Worm (Caenorhabditis elegans) whole organism, young adult: ENCODE data around the gene prx-2.

Experiments used
- B0035.1 ChIP-seq: sonication (generic microtip); optimal IDR thresholded peaks from 2 replicates; lab custom pipeline; 2016; ENCODE audit warnings: missing genetic modification characterization, mild to moderate bottlenecking, missing compliant biosample characterization, missing genotype, missing genetic modification reagents
- B0336.3 ChIP-seq: fragments of 200-800 bp; sonication (Bioruptor generic); IDR thresholded peaks from 2 replicates; pipeline ENCODE4 v1.3.6; 2022; ENCODE audit warnings: missing genetic modification characterization, missing compliant biosample characterization
- C17E4.6 ChIP-seq: fragments of 200-800 bp; sonication (Bioruptor generic); IDR thresholded peaks from 2 replicates; pipeline ENCODE4 v1.3.6; 2022; ENCODE audit warnings: missing genetic modification reagents, missing genetic modification characterization, missing compliant biosample characterization
- F10E7.11 ChIP-seq: sonication (generic microtip); optimal IDR thresholded peaks from 2 replicates; lab custom pipeline; 2017; ENCODE audit warnings: mild to moderate bottlenecking, missing genetic modification characterization, moderate library complexity, missing compliant biosample characterization
- F33H1.4 ChIP-seq: fragments of 200-800 bp; sonication (Bioruptor generic); IDR thresholded peaks from 2 replicates; pipeline ENCODE4 v1.3.6; 2022; ENCODE audit warnings: missing genetic modification reagents, missing genetic modification characterization, missing compliant biosample characterization
- F39B2.1 ChIP-seq: fragments of 200-800 bp; sonication (Bioruptor generic); IDR thresholded peaks from 2 replicates; pipeline ENCODE4 v1.3.6; 2022; ENCODE audit warnings: missing genetic modification reagents, missing genetic modification characterization, missing compliant biosample characterization
- F52B5.7 ChIP-seq: sonication (generic microtip); optimal IDR thresholded peaks from 2 replicates; lab custom pipeline; 2016; ENCODE audit warnings: mild to moderate bottlenecking, missing genetic modification characterization, missing compliant biosample characterization
- K11D2.4 ChIP-seq: fragments of 200-800 bp; sonication (Bioruptor generic); IDR thresholded peaks from 2 replicates; pipeline ENCODE4 v1.3.6; 2022; ENCODE audit warnings: missing genetic modification reagents, missing genetic modification characterization, missing compliant biosample characterization
- K12H6.12 ChIP-seq: fragments of 200-800 bp; sonication (Bioruptor generic); optimal IDR thresholded peaks from 2 replicates; lab custom pipeline; 2018; ENCODE audit warnings: mild to moderate bottlenecking, missing genetic modification characterization, missing compliant biosample characterization
- atf-7 ChIP-seq: sonication (generic microtip); optimal IDR thresholded peaks from 2 replicates; lab custom pipeline; 2017; ENCODE audit warnings: mild to moderate bottlenecking, missing genetic modification characterization, missing compliant biosample characterization
- athp-1 ChIP-seq: sonication (generic microtip); optimal IDR thresholded peaks from 2 replicates; lab custom pipeline; 2017; ENCODE audit warnings: mild to moderate bottlenecking, missing genetic modification characterization, missing compliant biosample characterization
- attf-5 ChIP-seq: fragments of 200-800 bp; sonication (Bioruptor generic); optimal IDR thresholded peaks from 2 replicates; lab custom pipeline; 2018; ENCODE audit warnings: mild to moderate bottlenecking, missing genetic modification characterization, missing compliant biosample characterization
- cebp-1 ChIP-seq, 2 experiments: fragments of 200-800 bp in 1 of 2; sonication (Bioruptor generic) in 1 of 2; sonication (generic microtip) in 1 of 2; IDR thresholded peaks in 1 of 2; optimal IDR thresholded peaks in 1 of 2; 2 replicates each; pipeline versions ENCODE4 v1.3.6 to Lab custom; 2017 to 2022; ENCODE audit warnings: missing compliant biosample characterization in 2 of 2, missing genetic modification characterization in 2 of 2, mild to moderate bottlenecking in 1 of 2, missing genetic modification reagents in 1 of 2, moderate library complexity in 1 of 2
- ceh-27 ChIP-seq: fragments of 200-800 bp; sonication (Bioruptor generic); optimal IDR thresholded peaks from 2 replicates; lab custom pipeline; 2018; ENCODE audit warnings: mild to moderate bottlenecking, missing genetic modification characterization, moderate library complexity, missing compliant biosample characterization
- ceh-58 ChIP-seq: fragments of 200-800 bp; sonication (Bioruptor generic); IDR thresholded peaks from 2 replicates; pipeline ENCODE4 v1.3.6; 2022; ENCODE audit warnings: missing genetic modification characterization, missing compliant biosample characterization
- chd-7 ChIP-seq: sonication (generic microtip); optimal IDR thresholded peaks from 2 replicates; lab custom pipeline; 2016; ENCODE audit warnings: mild to moderate bottlenecking, missing genetic modification characterization, moderate library complexity, missing compliant biosample characterization
- die-1 ChIP-seq: sonication (generic microtip); optimal IDR thresholded peaks from 2 replicates; lab custom pipeline; 2016; ENCODE audit warnings: missing genotype, mild to moderate bottlenecking, missing genetic modification characterization, missing compliant biosample characterization
- dox-1 ChIP-seq: fragments of 200-800 bp; sonication (Bioruptor generic); IDR thresholded peaks from 2 replicates; pipeline ENCODE4 v1.3.6; 2022; ENCODE audit warnings: missing genetic modification reagents, missing genetic modification characterization, missing compliant biosample characterization
- dpff-1 ChIP-seq: sonication (generic microtip); optimal IDR thresholded peaks from 2 replicates; lab custom pipeline; 2017; ENCODE audit warnings: mild to moderate bottlenecking, missing genetic modification characterization, missing compliant biosample characterization
- egrh-3 ChIP-seq: fragments of 200-800 bp; sonication (Bioruptor generic); IDR thresholded peaks from 2 replicates; pipeline ENCODE4 v1.3.6; 2022; ENCODE audit warnings: missing genetic modification reagents, missing genetic modification characterization, missing compliant biosample characterization
- ets-4 ChIP-seq: fragments of 200-800 bp; sonication (Bioruptor generic); optimal IDR thresholded peaks from 2 replicates; lab custom pipeline; 2018; ENCODE audit warnings: mild to moderate bottlenecking, missing genetic modification characterization, missing compliant biosample characterization
- fkh-3 ChIP-seq: sonication (generic microtip); optimal IDR thresholded peaks from 2 replicates; lab custom pipeline; 2016; ENCODE audit warnings: mild to moderate bottlenecking, missing genetic modification characterization, missing compliant biosample characterization
- hmg-1.2 ChIP-seq: fragments of 200-800 bp; sonication (Bioruptor generic); IDR thresholded peaks from 2 replicates; pipeline ENCODE4 v1.3.6; 2022; ENCODE audit warnings: missing genetic modification reagents, missing genetic modification characterization, missing compliant biosample characterization
- let-607 ChIP-seq, 2 experiments: fragments of 200-800 bp in 1 of 2; sonication (Bioruptor generic) in 1 of 2; sonication (generic microtip) in 1 of 2; optimal IDR thresholded peaks; 2 replicates each; lab custom pipeline; 2016 to 2018; ENCODE audit warnings: mild to moderate bottlenecking in 2 of 2, missing compliant biosample characterization in 2 of 2, missing genetic modification characterization in 2 of 2, moderate library complexity in 2 of 2, missing genotype in 1 of 2
- lin-40 ChIP-seq: sonication (generic microtip); optimal IDR thresholded peaks from 2 replicates; lab custom pipeline; 2016; ENCODE audit warnings: missing genetic modification characterization, mild to moderate bottlenecking, missing compliant biosample characterization, missing genotype, missing genetic modification reagents
- lin-54 ChIP-seq: fragments of 200-800 bp; sonication (Bioruptor generic); optimal IDR thresholded peaks from 2 replicates; lab custom pipeline; 2018; ENCODE audit warnings: mild to moderate bottlenecking, missing genetic modification characterization, missing compliant biosample characterization
- lsl-1 ChIP-seq: fragments of 200-800 bp; sonication (Bioruptor generic); optimal IDR thresholded peaks from 2 replicates; lab custom pipeline; 2018; ENCODE audit warnings: mild to moderate bottlenecking, missing genetic modification characterization, moderate library complexity, missing compliant biosample characterization
- madf-6 ChIP-seq: fragments of 200-800 bp; sonication (Bioruptor generic); IDR thresholded peaks from 2 replicates; pipeline ENCODE4 v1.3.6; 2022; ENCODE audit warnings: missing genetic modification reagents, missing genetic modification characterization, missing compliant biosample characterization
- madf-8 ChIP-seq: fragments of 200-800 bp; sonication (Bioruptor generic); conservative IDR thresholded peaks from 2 replicates; pipeline ENCODE4 v1.3.6; 2022; ENCODE audit warnings: missing genetic modification reagents, missing genetic modification characterization, missing compliant biosample characterization
- mcd-1 ChIP-seq: fragments of 200-800 bp; sonication (Bioruptor generic); IDR thresholded peaks from 2 replicates; pipeline ENCODE4 v1.3.6; 2022; ENCODE audit warnings: missing genetic modification reagents, missing genetic modification characterization, missing compliant biosample characterization
- mes-4 ChIP-seq: sonication (generic microtip); optimal IDR thresholded peaks from 2 replicates; lab custom pipeline; 2016; ENCODE audit warnings: missing genotype, missing genetic modification characterization, missing compliant biosample characterization
- mxl-1 ChIP-seq: sonication (generic microtip); optimal IDR thresholded peaks from 2 replicates; lab custom pipeline; 2016; ENCODE audit warnings: missing genetic modification characterization, missing compliant biosample characterization
- nhr-120 ChIP-seq: fragments of 200-800 bp; sonication (Bioruptor generic); IDR thresholded peaks from 2 replicates; pipeline ENCODE4 v1.3.6; 2022; ENCODE audit warnings: missing genetic modification characterization, missing compliant biosample characterization
- nhr-80 ChIP-seq: sonication (generic microtip); optimal IDR thresholded peaks from 2 replicates; lab custom pipeline; 2016; ENCODE audit warnings: missing genetic modification characterization, missing compliant biosample characterization
- pbrm-1 ChIP-seq: fragments of 200-800 bp; sonication (Bioruptor generic); IDR thresholded peaks from 2 replicates; pipeline ENCODE4 v1.3.6; 2022; ENCODE audit warnings: missing genetic modification reagents, missing genetic modification characterization, missing compliant biosample characterization
- sdz-38 ChIP-seq: sonication (generic microtip); optimal IDR thresholded peaks from 2 replicates; lab custom pipeline; 2016; ENCODE audit warnings: missing genotype, missing genetic modification characterization, missing compliant biosample characterization
- snpc-3.4 ChIP-seq: sonication (generic microtip); optimal IDR thresholded peaks from 2 replicates; lab custom pipeline; 2017; ENCODE audit warnings: missing genetic modification characterization, mild to moderate bottlenecking, missing compliant biosample characterization, antibody characterized with exemption, moderate library complexity, missing genotype, missing genetic modification reagents
- unc-130 ChIP-seq: sonication (generic microtip); optimal IDR thresholded peaks from 2 replicates; lab custom pipeline; 2016; ENCODE audit warnings: missing genetic modification reagents, missing genetic modification characterization, missing compliant biosample characterization
- zfh-2 ChIP-seq: fragments of 200-800 bp; sonication (Bioruptor generic); conservative IDR thresholded peaks from 2 replicates; pipeline ENCODE4 v1.3.6; 2022; ENCODE audit warnings: missing genetic modification reagents, missing genetic modification characterization, missing compliant biosample characterization
- ztf-22 ChIP-seq: fragments of 200-800 bp; sonication (Bioruptor generic); optimal IDR thresholded peaks from 2 replicates; lab custom pipeline; 2018; ENCODE audit warnings: mild to moderate bottlenecking, missing genetic modification characterization, moderate library complexity, missing compliant biosample characterization
- ztf-28 ChIP-seq: fragments of 200-800 bp; sonication (Bioruptor generic); IDR thresholded peaks from 2 replicates; pipeline ENCODE4 v1.3.6; 2022; ENCODE audit warnings: missing genetic modification reagents, missing genetic modification characterization, missing compliant biosample characterization
- ztf-6 ChIP-seq: fragments of 200-800 bp; sonication (Bioruptor generic); IDR thresholded peaks from 2 replicates; pipeline ENCODE4 v1.3.6; 2022; ENCODE audit warnings: missing genetic modification reagents, missing genetic modification characterization, missing compliant biosample characterization

prx-2 gene

ce11 chrIV:11625482-11625881 is 18.4 kb upstream of the prx-2 start, which contains the start of gene lys-5:
TSS of gene lys-5 (minus strand) at chrIV:11625582.
- TF ChIP-seq egrh-3 (no peak), mes-4 (tag; lab: Kevin White, UChicago) (no peak), lin-40 (no peak), sdz-38 (no peak), snpc-3.4 (tag; lab: Kevin White, UChicago) (no peak), ztf-22 (GFP tag; lab: Kevin White, UChicago) (no peak), lsl-1 (GFP tag; lab: Kevin White, UChicago) (no peak), lin-54 (GFP tag; lab: Kevin White, UChicago) (no peak), athp-1 (tag; lab: Kevin White, UChicago) (no peak), mcd-1 (GFP tag; lab: Robert Waterston, UW) (no peak), F10E7.11 (tag; lab: Kevin White, UChicago) (no peak), madf-8 (no peak), F39B2.1 (GFP tag; lab: Robert Waterston, UW) (no peak), zfh-2 (no peak), unc-130 (GFP tag; lab: Kevin White, UChicago) (no peak), dpff-1 (tag; lab: Kevin White, UChicago) (no peak), fkh-3 (tag; lab: Kevin White, UChicago) (no peak), die-1 (tag; lab: Kevin White, UChicago) (no peak), chd-7 (tag; lab: Kevin White, UChicago) (no peak), F52B5.7 (tag; lab: Kevin White, UChicago) (no peak)

- TF ChIP-seq attf-5 (no peak), sdz-38 (no peak), nhr-120 (GFP tag; lab: Robert Waterston, UW) (no peak), mxl-1 (tag; lab: Kevin White, UChicago) (no peak)
Observed at ce11 chrIV:11627847-11628246, 16.1 kb upstream of the prx-2 start, which contains the start of gene lys-6. TSS of gene lys-6 (minus strand) at chrIV:11627947.

- peak; percentile 50 for TF ChIP-seq madf-6 (GFP tag; lab: Robert Waterston, UW)
- no peak for TF ChIP-seq let-607 (tag; optimal IDR thresholded peaks at IDR 0.05; lab: Kevin White, UChicago)
- no peak for TF ChIP-seq B0336.3 (GFP tag; lab: Robert Waterston, UW)
- no peak for TF ChIP-seq ets-4
- no peak for TF ChIP-seq K11D2.4 (GFP tag; lab: Robert Waterston, UW)
- no peak for TF ChIP-seq C17E4.6 (GFP tag; lab: Robert Waterston, UW)
- no peak for TF ChIP-seq B0035.1
Observed at ce11 chrIV:11631750-11632149, 12.2 kb upstream of the prx-2 start, which contains the start of gene F58B3.4. TSS of gene F58B3.4 (minus strand) at chrIV:11631850.

ce11 chrIV:11635437-11636408 is 8.2 kb upstream of the prx-2 start, which contains the start of gene mars-1:
TSS of gene mars-1 (minus strand) at chrIV:11635487.
- TF ChIP-seq pbrm-1 (GFP tag; lab: Robert Waterston, UW) = 0 out of 2 replicates have a peak, but pooled peaks have one; percentile 24
- TF ChIP-seq F33H1.4 (GFP tag; lab: Robert Waterston, UW) = 0 out of 2 replicates have a peak, but pooled peaks have one; percentile 17
- TF ChIP-seq ztf-6 (GFP tag; lab: Robert Waterston, UW) = no peak
- no peak for TF ChIP-seq ztf-28 (GFP tag; lab: Robert Waterston, UW)
- no peak for TF ChIP-seq atf-7 (tag; lab: Kevin White, UChicago)
- peak; percentile 48; the same call in 1 of the 2 replicates for TF ChIP-seq cebp-1 (GFP tag; IDR thresholded peaks at IDR 0.05; lab: Robert Waterston, UW)
- TF ChIP-seq cebp-1 (tag; optimal IDR thresholded peaks at IDR 0.05; lab: Kevin White, UChicago) = peak; percentile 94
- peak; percentile 44 for TF ChIP-seq nhr-80 (tag; lab: Kevin White, UChicago)
- TF ChIP-seq K12H6.12 (tag; lab: Kevin White, UChicago) = peak; percentile 57
- TF ChIP-seq dox-1 (GFP tag; lab: Robert Waterston, UW) = peak; percentile 36; the same call in 1 of the 2 replicates
- TF ChIP-seq ceh-58 (GFP tag; lab: Robert Waterston, UW) = no peak
- peak; percentile 41 for TF ChIP-seq lin-54 (GFP tag; lab: Kevin White, UChicago)
- no peak for TF ChIP-seq B0035.1
- TF ChIP-seq ceh-27 (GFP tag; lab: Kevin White, UChicago) = peak; percentile 8
- TF ChIP-seq mes-4 (tag; lab: Kevin White, UChicago) = no peak
- TF ChIP-seq hmg-1.2 (GFP tag; lab: Robert Waterston, UW) = peak; percentile 31; the same call in 1 of the 2 replicates
